Worm (Caenorhabditis elegans) whole organism, L4 larva: ENCODE results near the gene psa-3.

ENCODE experiments used
- F49E8.2 ChIP-seq: sonication (generic microtip); optimal IDR thresholded peaks from 2 replicates; lab custom pipeline; 2016; ENCODE audit warnings: missing compliant biosample characterization, mild to moderate bottlenecking, missing genetic modification characterization, borderline replicate concordance
- Y5F2A.4 ChIP-seq: fragments of 200-800 bp; sonication (Bioruptor generic); optimal IDR thresholded peaks from 2 replicates; lab custom pipeline; 2018; ENCODE audit warnings: mild to moderate bottlenecking, missing genetic modification characterization, missing compliant biosample characterization
- ceh-44 ChIP-seq: fragments of 200-800 bp; sonication (Bioruptor generic); IDR thresholded peaks from 2 replicates; pipeline ENCODE4 v1.3.6; 2022; ENCODE audit warnings: missing genetic modification reagents, missing genetic modification characterization, missing compliant biosample characterization
- daf-19 ChIP-seq: fragments of 200-800 bp; sonication (Bioruptor generic); conservative IDR thresholded peaks from 2 replicates; pipeline ENCODE4 v1.3.6; 2022; ENCODE audit warnings: missing genetic modification characterization, missing compliant biosample characterization
- dmd-8 ChIP-seq: fragments of 200-800 bp; sonication (Bioruptor generic); IDR thresholded peaks from 2 replicates; pipeline ENCODE4 v1.3.6; 2022; ENCODE audit warnings: missing genetic modification characterization, missing compliant biosample characterization
- dpl-1 ChIP-seq: fragments of 150-350 bp; optimal IDR thresholded peaks from 2 replicates; lab custom pipeline; 2014; ENCODE audit warnings: missing biosample characterization, missing genetic modification reagents, missing genetic modification characterization
- dve-1 ChIP-seq: sonication (generic microtip); optimal IDR thresholded peaks from 2 replicates; lab custom pipeline; 2017; ENCODE audit warnings: antibody characterized with exemption, mild to moderate bottlenecking, missing genetic modification characterization, missing compliant biosample characterization; ENCODE audit not compliant: insufficient read depth
- egl-27 ChIP-seq: sonication (generic microtip); optimal IDR thresholded peaks from 3 replicates; lab custom pipeline; 2017; ENCODE audit warnings: missing biosample characterization, missing genetic modification reagents, missing genetic modification characterization
- hif-1 ChIP-seq, 2 experiments: sonication (generic microtip); optimal IDR thresholded peaks; 2 replicates each; lab custom pipeline; 2016 to 2017; ENCODE audit warnings: missing compliant biosample characterization in 2 of 2, missing genetic modification characterization in 2 of 2, missing genetic modification reagents in 2 of 2, missing genotype in 2 of 2, mild to moderate bottlenecking in 1 of 2
- lsy-2 ChIP-seq, 2 experiments: fragments of 150-350 bp in 1 of 2; sonication (generic microtip) in 1 of 2; optimal IDR thresholded peaks; 2 replicates each; lab custom pipeline; 2014 to 2017; ENCODE audit warnings: missing biosample characterization in 2 of 2, missing genetic modification characterization in 2 of 2
- mdl-1 ChIP-seq, 2 experiments: fragments of 150-350 bp in 1 of 2; sonication (generic microtip) in 1 of 2; optimal IDR thresholded peaks; 2 replicates each; lab custom pipeline; 2014 to 2017; ENCODE audit warnings: missing biosample characterization in 2 of 2, missing genetic modification characterization in 2 of 2
- nhr-102 ChIP-seq: sonication (generic microtip); optimal IDR thresholded peaks from 2 replicates; lab custom pipeline; 2016; ENCODE audit warnings: mild to moderate bottlenecking, missing genetic modification characterization, moderate library complexity, missing compliant biosample characterization
- nhr-25 ChIP-seq: sonication (generic microtip); optimal IDR thresholded peaks from 2 replicates; lab custom pipeline; 2017; ENCODE audit warnings: missing genetic modification characterization, mild to moderate bottlenecking, missing compliant biosample characterization, antibody characterized with exemption, moderate library complexity, borderline replicate concordance; ENCODE audit not compliant: insufficient read depth
- php-3 ChIP-seq: fragments of 200-800 bp; sonication (Bioruptor generic); IDR thresholded peaks from 2 replicates; pipeline ENCODE4 v1.3.6; 2022; ENCODE audit warnings: missing genetic modification reagents, missing genetic modification characterization, missing compliant biosample characterization

DNA sequence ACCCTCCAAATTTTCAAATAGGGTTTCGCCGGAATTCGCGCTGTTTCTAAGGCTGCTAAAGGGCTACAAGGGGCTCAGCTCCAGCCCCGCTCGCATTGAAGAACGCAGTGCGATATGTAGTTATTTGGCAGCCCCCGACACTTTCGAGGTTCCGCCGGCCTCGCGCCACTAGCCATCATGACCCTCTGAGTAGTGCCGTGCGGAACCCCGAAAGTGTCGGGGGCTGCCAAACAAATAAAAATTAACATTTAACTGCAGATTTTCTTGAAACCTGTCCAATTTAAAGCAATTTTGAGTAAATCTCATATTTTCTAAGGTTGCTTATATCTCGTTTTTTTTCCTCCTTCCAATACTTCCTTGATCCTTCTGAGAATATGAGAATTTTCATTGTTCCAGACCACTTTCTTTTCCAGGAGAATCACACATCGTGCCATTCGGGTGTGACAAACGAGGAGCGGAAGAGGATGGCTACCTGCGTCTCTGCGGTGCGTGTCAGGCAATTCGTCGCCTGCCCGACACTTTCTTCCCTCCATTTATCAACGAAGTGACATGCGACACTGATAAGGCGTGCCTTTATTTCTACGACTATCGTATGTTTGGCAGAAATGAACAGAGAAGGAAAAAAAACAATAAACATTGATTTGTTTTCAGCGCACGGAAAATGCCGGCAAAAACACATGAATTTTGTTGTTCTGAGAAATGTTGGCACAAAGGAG lies 16.1 kb downstream of the psa-3 start:
- TF ChIP-seq hif-1 (tag; optimal IDR thresholded peaks at IDR 0.05; lab: Kevin White, UChicago) (no peak), nhr-25 (tag; lab: Kevin White, UChicago) (no peak), daf-19 (no peak), lsy-2 (tag; optimal IDR thresholded peaks at IDR 0.05; lab: Kevin White, UChicago) (no peak), php-3 (GFP tag; lab: Robert Waterston, UW) (peak; percentile 80), dve-1 (tag; lab: Kevin White, UChicago) (peak; percentile 55), mdl-1 (tag; optimal IDR thresholded peaks at IDR 0.05; lab: Kevin White, UChicago) (peak; percentile 29 to 67), Y5F2A.4 (no peak), ceh-44 (GFP tag; lab: Robert Waterston, UW) (no peak), dpl-1 (GFP tag; lab: Kevin White, UChicago) (no peak), nhr-102 (tag; lab: Kevin White, UChicago) (peak; percentile 34), F49E8.2 (tag; lab: Kevin White, UChicago) (no peak), dmd-8 (GFP tag; lab: Robert Waterston, UW) (no peak), egl-27 (tag; lab: Kevin White, UChicago) (no peak)
